ENCODE assay signal across 4 worm cellular contexts in the genomic region with DNA sequence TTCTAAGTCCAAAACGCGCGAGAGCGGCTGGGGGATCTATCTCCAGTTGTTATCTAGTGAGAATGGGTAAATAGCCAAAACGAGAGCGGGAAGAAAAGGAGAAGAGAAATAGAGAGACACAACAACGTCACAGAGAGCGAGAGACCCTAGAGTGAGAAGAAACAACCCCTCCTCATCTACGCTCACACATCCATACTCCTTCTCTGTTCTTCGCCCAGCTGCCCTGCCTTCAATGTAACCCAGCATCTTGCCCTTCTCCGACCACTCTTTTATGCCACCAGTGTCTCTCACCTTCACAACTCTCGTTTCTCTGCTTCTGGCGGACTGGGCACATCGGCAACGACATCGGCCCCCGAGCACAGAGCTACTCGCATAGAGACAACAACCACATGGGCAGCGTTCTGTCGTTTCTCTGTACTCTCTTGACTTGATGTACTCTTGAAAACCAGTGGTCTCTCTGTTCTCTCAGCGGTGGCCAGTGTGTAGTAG.
A peak's percentile ranks its signal among the peaks of the same experiment; 100 is the strongest.
TF ChIP-seq lines count a peak whose summit lies in the region.

No protein-coding gene starts in this region.

TF ChIP-seq in whole organism, L2 larva, 48 proteins besides CTCF, POLR2A, EP300 and RAD21 (continues in another document):
- peak; percentile 85 for TF ChIP-seq nhr-6 (tag; optimal IDR thresholded peaks at IDR 0.05; lab: Kevin White, UChicago)
- peak; percentile 80 for TF ChIP-seq nhr-25 (tag; optimal IDR thresholded peaks at IDR 0.05; lab: Kevin White, UChicago)
- TF ChIP-seq nhr-12 (tag; optimal IDR thresholded peaks at IDR 0.05; lab: Kevin White, UChicago): no peak
- peak; percentile 81 for TF ChIP-seq sem-4 (tag; optimal IDR thresholded peaks at IDR 0.05; lab: Kevin White, UChicago)
- peak; percentile 62 for TF ChIP-seq nhr-21 (tag; optimal IDR thresholded peaks at IDR 0.05; lab: Kevin White, UChicago)
- peak; percentile 12 for TF ChIP-seq unc-39 (tag; optimal IDR thresholded peaks at IDR 0.05; lab: Kevin White, UChicago)
- no peak for TF ChIP-seq elt-3 (tag; optimal IDR thresholded peaks at IDR 0.05; lab: Kevin White, UChicago)
- TF ChIP-seq F13H6.1 (tag; optimal IDR thresholded peaks at IDR 0.05; lab: Kevin White, UChicago): peak; percentile 95
- TF ChIP-seq unc-55 (GFP tag; optimal IDR thresholded peaks at IDR 0.05; lab: Kevin White, UChicago): peak; percentile 74
- TF ChIP-seq C34F6.9 (tag; optimal IDR thresholded peaks at IDR 0.05; lab: Kevin White, UChicago): peak; percentile 92
- TF ChIP-seq nhr-11 (tag; optimal IDR thresholded peaks at IDR 0.05; lab: Kevin White, UChicago): no peak
- TF ChIP-seq ceh-16 (tag; optimal IDR thresholded peaks at IDR 0.05; lab: Kevin White, UChicago): peak; percentile 37
- peak; percentile 86 to 96 for TF ChIP-seq mdl-1 (tag; optimal IDR thresholded peaks at IDR 0.05; lab: Kevin White, UChicago)
- no peak for TF ChIP-seq ztf-1 (GFP tag; conservative IDR thresholded peaks at IDR 0.05; lab: Robert Waterston, UW)
- TF ChIP-seq mab-5 (tag; optimal IDR thresholded peaks at IDR 0.05; lab: Kevin White, UChicago): peak; percentile 81
- TF ChIP-seq nhr-129 (tag; optimal IDR thresholded peaks at IDR 0.05; lab: Kevin White, UChicago): peak; percentile 98
- TF ChIP-seq alr-1 (tag; optimal IDR thresholded peaks at IDR 0.05; lab: Kevin White, UChicago): no peak
- TF ChIP-seq skn-1 (tag; optimal IDR thresholded peaks at IDR 0.05; lab: Kevin White, UChicago): no peak
- no peak for TF ChIP-seq nhr-237 (tag; optimal IDR thresholded peaks at IDR 0.05; lab: Kevin White, UChicago)
- TF ChIP-seq mbf-1 (tag; optimal IDR thresholded peaks at IDR 0.05; lab: Kevin White, UChicago): no peak
- peak; percentile 84 for TF ChIP-seq fos-1 (tag; optimal IDR thresholded peaks at IDR 0.05; lab: Kevin White, UChicago)
- no peak for TF ChIP-seq nhr-10 (tag; optimal IDR thresholded peaks at IDR 0.05; lab: Kevin White, UChicago)

TF ChIP-seq in whole organism, L4 larva, 104 proteins besides CTCF, POLR2A, EP300 and RAD21 (continues in another document):
- no peak for TF ChIP-seq F26F4.8 (GFP tag; conservative IDR thresholded peaks at IDR 0.05; lab: Robert Waterston, UW)
- peak; percentile 66; the same call in 1 of the 2 replicates for TF ChIP-seq arid-1 (GFP tag; conservative IDR thresholded peaks at IDR 0.05; lab: Robert Waterston, UW)
- TF ChIP-seq madf-9 (GFP tag; conservative IDR thresholded peaks at IDR 0.05; lab: Robert Waterston, UW): 0 out of 2 replicates have a peak, but pooled peaks have one; percentile 50
- peak in 1 of 2 experiments; percentile 72 for TF ChIP-seq hif-1 (tag; optimal IDR thresholded peaks at IDR 0.05; lab: Kevin White, UChicago)
- TF ChIP-seq set-16 (GFP tag; IDR thresholded peaks at IDR 0.05; lab: Robert Waterston, UW): peak; percentile 77
- no peak for TF ChIP-seq Y105C5A.15 (GFP tag; IDR thresholded peaks at IDR 0.05; lab: Robert Waterston, UW)
- TF ChIP-seq lin-1 (GFP tag; IDR thresholded peaks at IDR 0.05; lab: Robert Waterston, UW): no peak
- no peak for TF ChIP-seq ztf-11 (tag; optimal IDR thresholded peaks at IDR 0.05; lab: Kevin White, UChicago)
- TF ChIP-seq mdl-1 (tag; optimal IDR thresholded peaks at IDR 0.05; lab: Kevin White, UChicago): peak; percentile 80 to 97
- no peak for TF ChIP-seq daf-8 (GFP tag; IDR thresholded peaks at IDR 0.05; lab: Robert Waterston, UW)
- no peak for TF ChIP-seq lim-7 (GFP tag; IDR thresholded peaks at IDR 0.05; lab: Robert Waterston, UW)
- TF ChIP-seq ceh-62 (tag; optimal IDR thresholded peaks at IDR 0.05; lab: Kevin White, UChicago): no peak
- peak in 1 of 2 experiments; percentile 95 for TF ChIP-seq unc-62 (GFP tag; optimal IDR thresholded peaks at IDR 0.05 in 1 of 2; lab: Kevin White, UChicago)
- TF ChIP-seq unc-62 (tag; optimal IDR thresholded peaks at IDR 0.05; lab: Kevin White, UChicago): no peak
- TF ChIP-seq nhr-6 (tag; optimal IDR thresholded peaks at IDR 0.05; lab: Kevin White, UChicago): peak; percentile 54
- peak; percentile 83 for TF ChIP-seq nhr-28 (tag; optimal IDR thresholded peaks at IDR 0.05; lab: Kevin White, UChicago)
- TF ChIP-seq lin-39 (tag; optimal IDR thresholded peaks at IDR 0.05; lab: Kevin White, UChicago): no peak
- peak; percentile 58 for TF ChIP-seq nhr-10 (tag; optimal IDR thresholded peaks at IDR 0.05; lab: Kevin White, UChicago)
- TF ChIP-seq lin-29 (GFP tag; IDR thresholded peaks at IDR 0.05; lab: Robert Waterston, UW): no peak
- TF ChIP-seq F44E2.7 (GFP tag; IDR thresholded peaks at IDR 0.05; lab: Robert Waterston, UW): no peak
- peak; percentile 51 for TF ChIP-seq duxl-1 (tag; optimal IDR thresholded peaks at IDR 0.05; lab: Kevin White, UChicago; ENCODE audit: poor library complexity)
- peak; percentile 83 for TF ChIP-seq nhr-102 (tag; optimal IDR thresholded peaks at IDR 0.05; lab: Kevin White, UChicago)

TF ChIP-seq in whole organism, late embryonic, 69 proteins besides CTCF, POLR2A, EP300 and RAD21 (continues in another document):
- TF ChIP-seq rnt-1 (tag; optimal IDR thresholded peaks at IDR 0.05; lab: Kevin White, UChicago) (peak; percentile 92), hlh-30 (tag; optimal IDR thresholded peaks at IDR 0.05; lab: Kevin White, UChicago; ENCODE audit: insufficient read depth) (peak; percentile 88), hlh-6 (tag; optimal IDR thresholded peaks at IDR 0.05; lab: Kevin White, UChicago) (peak; percentile 51), ama-1 (optimal IDR thresholded peaks at IDR 0.05; lab: Kevin White, UChicago) (no peak), F13H6.1 (tag; optimal IDR thresholded peaks at IDR 0.05; lab: Kevin White, UChicago) (peak; percentile 82), unc-3 (GFP tag; conservative IDR thresholded peaks at IDR 0.05; lab: Robert Waterston, UW) (no peak), unc-3 (tag; optimal IDR thresholded peaks at IDR 0.05; lab: Kevin White, UChicago) (no peak), T23F11.4 (GFP tag; optimal IDR thresholded peaks at IDR 0.05; lab: Kevin White, UChicago) (peak; percentile 21), hlh-13 (GFP tag; optimal IDR thresholded peaks at IDR 0.05; lab: Kevin White, UChicago) (peak; percentile 7), che-1 (tag; optimal IDR thresholded peaks at IDR 0.05; lab: Kevin White, UChicago) (no peak), pha-4 (tag; optimal IDR thresholded peaks at IDR 0.05; lab: Kevin White, UChicago) (no peak), nfya-1 (tag; optimal IDR thresholded peaks at IDR 0.05; lab: Kevin White, UChicago) (peak; percentile 83), ztf-16 (tag; optimal IDR thresholded peaks at IDR 0.05; lab: Kevin White, UChicago) (peak; percentile 48), hlh-15 (tag; optimal IDR thresholded peaks at IDR 0.05; lab: Kevin White, UChicago) (peak; percentile 23), madf-2 (tag; optimal IDR thresholded peaks at IDR 0.05; lab: Kevin White, UChicago) (peak; percentile 38), gmeb-2 (tag; optimal IDR thresholded peaks at IDR 0.05; lab: Kevin White, UChicago) (no peak), ahr-1 (tag; optimal IDR thresholded peaks at IDR 0.05; lab: Kevin White, UChicago) (no peak), ceh-31 (tag; optimal IDR thresholded peaks at IDR 0.05; lab: Kevin White, UChicago) (peak; percentile 88), syd-9 (tag; optimal IDR thresholded peaks at IDR 0.05; lab: Kevin White, UChicago) (peak; percentile 84), tbx-2 (tag; optimal IDR thresholded peaks at IDR 0.05; lab: Kevin White, UChicago) (peak; percentile 94), unc-42 (tag; optimal IDR thresholded peaks at IDR 0.05; lab: Kevin White, UChicago) (peak; percentile 76), mec-3 (tag; optimal IDR thresholded peaks at IDR 0.05; lab: Kevin White, UChicago; ENCODE audit: borderline replicate concordance) (peak; percentile 61), ceh-34 (tag; optimal IDR thresholded peaks at IDR 0.05; lab: Kevin White, UChicago) (peak; percentile 97), C08G9.2 (tag; optimal IDR thresholded peaks at IDR 0.05; lab: Kevin White, UChicago) (peak; percentile 56)

TF ChIP-seq in whole organism, mixed stage, embryonic, 35 proteins besides CTCF, POLR2A, EP300 and RAD21 (continues in another document):
- TF ChIP-seq drap-1 (GFP tag; optimal IDR thresholded peaks at IDR 0.05; lab: Kevin White, UChicago): peak; percentile 59
- peak; percentile 85 for TF ChIP-seq pha-4 (tag; optimal IDR thresholded peaks at IDR 0.05; lab: Kevin White, UChicago)
- no peak for TF ChIP-seq elt-3 (tag; optimal IDR thresholded peaks at IDR 0.05; lab: Kevin White, UChicago)
- peak; percentile 27 for TF ChIP-seq lsy-2 (tag; optimal IDR thresholded peaks at IDR 0.05; lab: Kevin White, UChicago)
- no peak for TF ChIP-seq blmp-1 (tag; optimal IDR thresholded peaks at IDR 0.05; lab: Kevin White, UChicago)
- peak; percentile 81 for TF ChIP-seq lin-13 (tag; optimal IDR thresholded peaks at IDR 0.05; lab: Kevin White, UChicago)
- TF ChIP-seq ceh-83 (GFP tag; optimal IDR thresholded peaks at IDR 0.05; lab: Kevin White, UChicago): no peak
- TF ChIP-seq ceh-43 (GFP tag; optimal IDR thresholded peaks at IDR 0.05; lab: Kevin White, UChicago): peak; percentile 69
- no peak for TF ChIP-seq mab-5 (tag; optimal IDR thresholded peaks at IDR 0.05; lab: Kevin White, UChicago)
- TF ChIP-seq nhr-12 (tag; optimal IDR thresholded peaks at IDR 0.05; lab: Kevin White, UChicago): no peak
- no peak for TF ChIP-seq snpc-4 (tag; optimal IDR thresholded peaks at IDR 0.05; lab: Kevin White, UChicago)
- peak; percentile 17 for TF ChIP-seq tbx-8 (GFP tag; optimal IDR thresholded peaks at IDR 0.05; lab: Kevin White, UChicago)
- no peak for TF ChIP-seq flh-1 (GFP tag; optimal IDR thresholded peaks at IDR 0.05; lab: Kevin White, UChicago)
- no peak for TF ChIP-seq ceh-39 (tag; optimal IDR thresholded peaks at IDR 0.05; lab: Kevin White, UChicago)
- no peak for TF ChIP-seq zip-8 (tag; optimal IDR thresholded peaks at IDR 0.05; lab: Kevin White, UChicago)
- no peak for TF ChIP-seq lin-32 (GFP tag; optimal IDR thresholded peaks at IDR 0.05; lab: Kevin White, UChicago)
- peak; percentile 89 for TF ChIP-seq cnd-1 (tag; optimal IDR thresholded peaks at IDR 0.05; lab: Kevin White, UChicago)
- TF ChIP-seq elt-1 (tag; optimal IDR thresholded peaks at IDR 0.05; lab: Kevin White, UChicago; ENCODE audit: borderline replicate concordance, insufficient read depth): peak; percentile 63
- TF ChIP-seq unc-39 (tag; optimal IDR thresholded peaks at IDR 0.05; lab: Kevin White, UChicago): no peak
- peak; percentile 69 for TF ChIP-seq unc-62 (GFP tag; optimal IDR thresholded peaks at IDR 0.05; lab: Kevin White, UChicago)
- peak; percentile 76 for TF ChIP-seq sptf-1 (tag; optimal IDR thresholded peaks at IDR 0.05; lab: Kevin White, UChicago)
- peak; percentile 62 for TF ChIP-seq nhr-237 (tag; optimal IDR thresholded peaks at IDR 0.05; lab: Kevin White, UChicago)
- TF ChIP-seq ham-2 (GFP tag; optimal IDR thresholded peaks at IDR 0.05; lab: Kevin White, UChicago): peak; percentile 83
- peak; percentile 58 for TF ChIP-seq M03D4.4 (tag; optimal IDR thresholded peaks at IDR 0.05; lab: Kevin White, UChicago)
- TF ChIP-seq nhr-2 (tag; optimal IDR thresholded peaks at IDR 0.05; lab: Kevin White, UChicago): peak; percentile 71
- TF ChIP-seq nhr-28 (tag; optimal IDR thresholded peaks at IDR 0.05; lab: Kevin White, UChicago): no peak
- TF ChIP-seq mls-2 (tag; optimal IDR thresholded peaks at IDR 0.05; lab: Kevin White, UChicago): peak; percentile 71
